Worm (Caenorhabditis elegans) whole organism, L4 larva: ENCODE results near the gene F13D12.3.

Source experiments
- F10B5.3 ChIP-seq: sonication (generic microtip); optimal IDR thresholded peaks from 2 replicates; lab custom pipeline; 2016; ENCODE audit warnings: mild to moderate bottlenecking, missing genetic modification characterization, missing compliant biosample characterization
- F26F4.8 ChIP-seq: fragments of 200-800 bp; sonication (Bioruptor generic); conservative IDR thresholded peaks from 2 replicates; pipeline ENCODE4 v1.3.6; 2022; ENCODE audit warnings: missing genetic modification characterization, missing compliant biosample characterization
- F44E2.7 ChIP-seq: fragments of 200-800 bp; sonication (Bioruptor generic); IDR thresholded peaks from 2 replicates; pipeline ENCODE4 v2.1.2; 2022; ENCODE audit warnings: missing genetic modification characterization, missing compliant biosample characterization
- Y105C5A.15 ChIP-seq: fragments of 200-800 bp; sonication (Bioruptor generic); IDR thresholded peaks from 2 replicates; pipeline ENCODE4 v1.3.6; 2022; ENCODE audit warnings: missing genetic modification characterization, missing compliant biosample characterization
- aha-1 ChIP-seq: fragments of 150-350 bp; peaks from one replicate; lab custom pipeline; 2014; ENCODE audit warnings: missing biosample characterization, missing genetic modification characterization
- ceh-28 ChIP-seq: fragments of 150-350 bp; optimal IDR thresholded peaks from 2 replicates; lab custom pipeline; 2014; ENCODE audit warnings: missing biosample characterization, missing genetic modification reagents, missing genetic modification characterization
- ceh-44 ChIP-seq: fragments of 200-800 bp; sonication (Bioruptor generic); IDR thresholded peaks from 2 replicates; pipeline ENCODE4 v1.3.6; 2022; ENCODE audit warnings: missing genetic modification reagents, missing genetic modification characterization, missing compliant biosample characterization
- ceh-82 ChIP-seq: sonication (generic microtip); optimal IDR thresholded peaks from 2 replicates; lab custom pipeline; 2017; ENCODE audit warnings: missing biosample characterization, missing genetic modification characterization
- cey-2 ChIP-seq: sonication (generic microtip); optimal IDR thresholded peaks from 3 replicates; lab custom pipeline; 2017; ENCODE audit warnings: missing genetic modification characterization, mild to moderate bottlenecking, missing compliant biosample characterization, antibody characterized with exemption, borderline replicate concordance; ENCODE audit not compliant: insufficient read depth
- daf-16 ChIP-seq, 3 experiments: sonication (generic microtip); optimal IDR thresholded peaks; 2 replicates each; lab custom pipeline; 2016 to 2017; ENCODE audit warnings: missing genetic modification characterization in 3 of 3, missing genetic modification reagents in 3 of 3, mild to moderate bottlenecking in 2 of 3, missing compliant biosample characterization in 2 of 3, missing biosample characterization in 1 of 3, moderate library complexity in 1 of 3
- dpl-1 ChIP-seq: fragments of 150-350 bp; optimal IDR thresholded peaks from 2 replicates; lab custom pipeline; 2014; ENCODE audit warnings: missing biosample characterization, missing genetic modification reagents, missing genetic modification characterization
- duxl-1 ChIP-seq: sonication (generic microtip); optimal IDR thresholded peaks from 2 replicates; lab custom pipeline; 2016; ENCODE audit warnings: mild to moderate bottlenecking, missing genetic modification characterization, moderate library complexity, missing compliant biosample characterization; ENCODE audit not compliant: poor library complexity
- dve-1 ChIP-seq: sonication (generic microtip); optimal IDR thresholded peaks from 2 replicates; lab custom pipeline; 2017; ENCODE audit warnings: antibody characterized with exemption, mild to moderate bottlenecking, missing genetic modification characterization, missing compliant biosample characterization; ENCODE audit not compliant: insufficient read depth
- egl-43 ChIP-seq: fragments of 200-800 bp; sonication (Bioruptor generic); IDR thresholded peaks from 2 replicates; pipeline ENCODE4 v1.3.6; 2022; ENCODE audit warnings: missing genetic modification reagents, missing genetic modification characterization, missing compliant biosample characterization
- fos-1 ChIP-seq: fragments of 150-350 bp; optimal IDR thresholded peaks from 2 replicates; lab custom pipeline; 2014; ENCODE audit warnings: missing biosample characterization, missing genetic modification characterization
- gei-8 ChIP-seq: fragments of 200-800 bp; sonication (Bioruptor generic); optimal IDR thresholded peaks from 2 replicates; lab custom pipeline; 2018; ENCODE audit warnings: mild to moderate bottlenecking, missing genetic modification characterization, missing compliant biosample characterization
- hif-1 ChIP-seq, 2 experiments: sonication (generic microtip); optimal IDR thresholded peaks; 2 replicates each; lab custom pipeline; 2016 to 2017; ENCODE audit warnings: missing compliant biosample characterization in 2 of 2, missing genetic modification characterization in 2 of 2, missing genetic modification reagents in 2 of 2, missing genotype in 2 of 2, mild to moderate bottlenecking in 1 of 2
- hlh-30 ChIP-seq: sonication (generic microtip); optimal IDR thresholded peaks from 2 replicates; lab custom pipeline; 2017; ENCODE audit warnings: antibody characterized with exemption, mild to moderate bottlenecking, missing genetic modification characterization, missing compliant biosample characterization; ENCODE audit not compliant: insufficient read depth
- hmg-1.1 ChIP-seq: fragments of 200-800 bp; sonication (Bioruptor generic); IDR thresholded peaks from 2 replicates; pipeline ENCODE4 v1.3.6; 2022; ENCODE audit warnings: missing genetic modification reagents, missing genetic modification characterization, missing compliant biosample characterization
- lin-13 ChIP-seq: fragments of 150-350 bp; optimal IDR thresholded peaks from 2 replicates; lab custom pipeline; 2014; ENCODE audit warnings: missing biosample characterization, missing genetic modification reagents, missing genetic modification characterization
- lin-15B ChIP-seq: fragments of 150-350 bp; sonication (generic microtip); optimal IDR thresholded peaks from 3 replicates; lab custom pipeline; 2014; ENCODE audit warnings: missing biosample characterization, missing genetic modification characterization
- lsy-2 ChIP-seq, 2 experiments: fragments of 150-350 bp in 1 of 2; sonication (generic microtip) in 1 of 2; optimal IDR thresholded peaks; 2 replicates each; lab custom pipeline; 2014 to 2017; ENCODE audit warnings: missing biosample characterization in 2 of 2, missing genetic modification characterization in 2 of 2
- madf-5 ChIP-seq, 2 experiments: fragments of 200-800 bp; sonication (Bioruptor generic); IDR thresholded peaks; 2 replicates each; pipeline ENCODE4 v1.3.6; 2022; ENCODE audit warnings: missing compliant biosample characterization in 2 of 2, missing genetic modification characterization in 2 of 2
- mdl-1 ChIP-seq, 2 experiments: fragments of 150-350 bp in 1 of 2; sonication (generic microtip) in 1 of 2; optimal IDR thresholded peaks; 2 replicates each; lab custom pipeline; 2014 to 2017; ENCODE audit warnings: missing biosample characterization in 2 of 2, missing genetic modification characterization in 2 of 2
- mdt-29 ChIP-seq: fragments of 200-800 bp; sonication (Bioruptor generic); IDR thresholded peaks from 2 replicates; pipeline ENCODE4 v1.3.6; 2022; ENCODE audit warnings: missing genetic modification reagents, missing genetic modification characterization, missing compliant biosample characterization
- mep-1 ChIP-seq: fragments of 150-350 bp; sonication (generic microtip); optimal IDR thresholded peaks from 3 replicates; lab custom pipeline; 2014; ENCODE audit warnings: missing biosample characterization, missing genetic modification characterization
- mes-2 ChIP-seq: sonication (generic microtip); optimal IDR thresholded peaks from 2 replicates; lab custom pipeline; 2016; ENCODE audit warnings: missing genotype, mild to moderate bottlenecking, missing genetic modification characterization, missing compliant biosample characterization; ENCODE audit not compliant: poor library complexity, severe bottlenecking
- nhr-102 ChIP-seq: sonication (generic microtip); optimal IDR thresholded peaks from 2 replicates; lab custom pipeline; 2016; ENCODE audit warnings: mild to moderate bottlenecking, missing genetic modification characterization, moderate library complexity, missing compliant biosample characterization
- nhr-41 ChIP-seq: fragments of 200-800 bp; sonication (Bioruptor generic); IDR thresholded peaks from 2 replicates; pipeline ENCODE4 v1.3.6; 2022; ENCODE audit warnings: missing genetic modification reagents, missing genetic modification characterization, missing compliant biosample characterization
- nhr-42 ChIP-seq: fragments of 200-800 bp; sonication (Bioruptor generic); IDR thresholded peaks from 2 replicates; pipeline ENCODE4 v1.3.6; 2022; ENCODE audit warnings: missing genetic modification characterization, missing compliant biosample characterization
- nhr-48 ChIP-seq: sonication (generic microtip); optimal IDR thresholded peaks from 2 replicates; lab custom pipeline; 2016; ENCODE audit warnings: mild to moderate bottlenecking, missing genetic modification characterization, missing compliant biosample characterization
- nhr-6 ChIP-seq: fragments of 150-350 bp; optimal IDR thresholded peaks from 2 replicates; lab custom pipeline; 2014; ENCODE audit warnings: missing biosample characterization, missing genetic modification characterization
- nhr-77 ChIP-seq: fragments of 150-350 bp; optimal IDR thresholded peaks from 2 replicates; lab custom pipeline; 2014; ENCODE audit warnings: missing biosample characterization, missing genetic modification characterization
- php-3 ChIP-seq: fragments of 200-800 bp; sonication (Bioruptor generic); IDR thresholded peaks from 2 replicates; pipeline ENCODE4 v1.3.6; 2022; ENCODE audit warnings: missing genetic modification reagents, missing genetic modification characterization, missing compliant biosample characterization
- rbr-2 ChIP-seq: sonication (generic microtip); optimal IDR thresholded peaks from 2 replicates; lab custom pipeline; 2016; ENCODE audit warnings: missing genotype, missing genetic modification characterization, missing compliant biosample characterization
- set-16 ChIP-seq: fragments of 200-800 bp; sonication (Bioruptor generic); IDR thresholded peaks from 2 replicates; pipeline ENCODE4 v1.3.6; 2022; ENCODE audit warnings: missing genetic modification reagents, missing genetic modification characterization, missing compliant biosample characterization
- skn-1 ChIP-seq: fragments of 150-350 bp; optimal IDR thresholded peaks from 2 replicates; lab custom pipeline; 2014; ENCODE audit warnings: missing biosample characterization, missing genetic modification characterization
- spr-3 ChIP-seq: fragments of 200-800 bp; sonication (Bioruptor generic); optimal IDR thresholded peaks from 2 replicates; lab custom pipeline; 2018; ENCODE audit warnings: mild to moderate bottlenecking, missing genetic modification characterization, missing compliant biosample characterization
- unc-130 ChIP-seq: sonication (generic microtip); optimal IDR thresholded peaks from 2 replicates; lab custom pipeline; 2016; ENCODE audit warnings: missing genetic modification reagents, missing genetic modification characterization, missing compliant biosample characterization
- unc-62 ChIP-seq, 3 experiments: fragments of 150-350 bp in 1 of 3; sonication (generic microtip); optimal IDR thresholded peaks in 2 of 3; peaks in 1 of 3; 1 replicate in 1 of 3; 2 replicates in 2 of 3; lab custom pipeline; 2014 to 2017; ENCODE audit warnings: missing biosample characterization in 3 of 3, missing genetic modification characterization in 3 of 3, missing genetic modification reagents in 3 of 3, missing genotype in 1 of 3
- vab-7 ChIP-seq: fragments of 200-800 bp; sonication (Bioruptor generic); IDR thresholded peaks from 2 replicates; pipeline ENCODE4 v1.3.6; 2022; ENCODE audit warnings: missing genetic modification reagents, missing genetic modification characterization, missing compliant biosample characterization
- zfp-2 ChIP-seq: sonication (generic microtip); optimal IDR thresholded peaks from 2 replicates; lab custom pipeline; 2016; ENCODE audit warnings: mild to moderate bottlenecking, missing genetic modification characterization, missing compliant biosample characterization
- zip-11 ChIP-seq: fragments of 200-800 bp; sonication (Bioruptor generic); IDR thresholded peaks from 2 replicates; pipeline ENCODE4 v1.3.6; 2022; ENCODE audit warnings: missing genetic modification characterization, missing compliant biosample characterization
- zip-2 ChIP-seq: fragments of 150-350 bp; optimal IDR thresholded peaks from 2 replicates; lab custom pipeline; 2014; ENCODE audit warnings: missing biosample characterization, missing genetic modification characterization
- ztf-11 ChIP-seq: fragments of 150-350 bp; optimal IDR thresholded peaks from 2 replicates; lab custom pipeline; 2014; ENCODE audit warnings: missing biosample characterization, missing genetic modification characterization
- ztf-7 ChIP-seq: fragments of 150-350 bp; optimal IDR thresholded peaks from 2 replicates; lab custom pipeline; 2014; ENCODE audit warnings: missing biosample characterization, missing genetic modification characterization

F13D12.3 gene

ce11 chrII:11685177-11685576 is 35.0 kb upstream of the F13D12.3 start, which contains the start of gene C47D12.5:
Gene C47D12.5 (minus strand): TSS chrII:11685277.
- TF ChIP-seq lin-13 (GFP tag; lab: Kevin White, UChicago) (no peak), Y105C5A.15 (GFP tag; lab: Robert Waterston, UW) (no peak), nhr-102 (no peak), F10B5.3 (tag; lab: Kevin White, UChicago) (no peak), ceh-28 (tag; lab: Kevin White, UChicago) (no peak), F26F4.8 (GFP tag; lab: Robert Waterston, UW) (no peak), zip-2 (tag; lab: Kevin White, UChicago) (no peak), dve-1 (tag; lab: Kevin White, UChicago) (no peak), vab-7 (GFP tag; lab: Robert Waterston, UW) (no peak), fos-1 (no peak), aha-1 (tag; lab: Kevin White, UChicago) (no peak), rbr-2 (no peak), nhr-41 (GFP tag; lab: Robert Waterston, UW) (no peak)

- TF ChIP-seq ztf-7 (no peak), nhr-42 (GFP tag; lab: Robert Waterston, UW) (no peak), mes-2 (tag; lab: Kevin White, UChicago) (peak; percentile 3), hif-1 (tag; optimal IDR thresholded peaks at IDR 0.05; lab: Kevin White, UChicago) (no peak), nhr-48 (tag; lab: Kevin White, UChicago) (no peak), nhr-102 (no peak), mdl-1 (tag; optimal IDR thresholded peaks at IDR 0.05; lab: Kevin White, UChicago) (peak in 1 of 2 experiments; percentile 11), hlh-30 (tag; lab: Kevin White, UChicago) (peak; percentile 40), lin-15B (tag; lab: Kevin White, UChicago) (no peak), nhr-77 (tag; lab: Kevin White, UChicago) (no peak), unc-62 (GFP tag; optimal IDR thresholded peaks at IDR 0.05 in 1 of 2; lab: Kevin White, UChicago) (no peak), unc-62 (tag; optimal IDR thresholded peaks at IDR 0.05; lab: Kevin White, UChicago) (no peak), nhr-6 (tag; lab: Kevin White, UChicago) (no peak), hmg-1.1 (GFP tag; lab: Robert Waterston, UW) (0 out of 2 replicates have a peak, but pooled peaks have one; percentile 19), php-3 (no peak)
- TF ChIP-seq, all 104 proteins: peak for 4
Observed at ce11 chrII:11688011-11688410, 32.2 kb upstream of the F13D12.3 start.

- TF ChIP-seq ceh-82 (tag; lab: Kevin White, UChicago) (no peak), ztf-11 (tag; lab: Kevin White, UChicago) (no peak), egl-43 (no peak), cey-2 (tag; lab: Kevin White, UChicago) (no peak), lsy-2 (tag; optimal IDR thresholded peaks at IDR 0.05; lab: Kevin White, UChicago) (no peak), ceh-28 (tag; lab: Kevin White, UChicago) (no peak), dve-1 (tag; lab: Kevin White, UChicago) (no peak), mep-1 (tag; lab: Kevin White, UChicago) (no peak), aha-1 (tag; lab: Kevin White, UChicago) (no peak), rbr-2 (no peak), daf-16 (GFP tag; optimal IDR thresholded peaks at IDR 0.05; lab: Kevin White, UChicago) (no peak), daf-16 (tag; optimal IDR thresholded peaks at IDR 0.05; lab: Kevin White, UChicago) (no peak), zip-11 (GFP tag; lab: Robert Waterston, UW) (no peak)
Observed at ce11 chrII:11688643-11689042, 31.6 kb upstream of the F13D12.3 start, which contains the start of gene kel-1. Gene kel-1 (plus strand): TSS chrII:11688943.

- no peak for TF ChIP-seq dpl-1 (GFP tag; lab: Kevin White, UChicago)
- no peak for TF ChIP-seq skn-1 (tag; lab: Kevin White, UChicago)
- TF ChIP-seq duxl-1 (tag; lab: Kevin White, UChicago) = no peak
- no peak for TF ChIP-seq spr-3 (GFP tag; lab: Kevin White, UChicago)
- TF ChIP-seq zfp-2 (tag; lab: Kevin White, UChicago) = no peak
- TF ChIP-seq F44E2.7 (GFP tag; lab: Robert Waterston, UW) = no peak
- no peak for TF ChIP-seq F10B5.3 (tag; lab: Kevin White, UChicago)
- no peak for TF ChIP-seq unc-130 (GFP tag; lab: Kevin White, UChicago)
- no peak for TF ChIP-seq ceh-44 (GFP tag; lab: Robert Waterston, UW)
- TF ChIP-seq madf-5 (GFP tag; IDR thresholded peaks at IDR 0.05; lab: Robert Waterston, UW) = no peak
- no peak for TF ChIP-seq mdt-29 (GFP tag; lab: Robert Waterston, UW)
- TF ChIP-seq gei-8 = no peak
- no peak for TF ChIP-seq set-16 (GFP tag; lab: Robert Waterston, UW)
Observed at ce11 chrII:11689941-11690340, 30.3 kb upstream of the F13D12.3 start.
